Fruit fly (Drosophila melanogaster) whole organism, prepupa: ENCODE data around the gene CG12477.

ENCODE experiments used
- Blimp-1 ChIP-seq: fragments of 200-800 bp; sonication (Bioruptor generic); optimal IDR thresholded peaks from 3 replicates; lab custom pipeline; 2017; ENCODE audit warnings: missing biosample characterization, missing genetic modification characterization, mild to moderate bottlenecking, moderate library complexity, missing genetic modification reagents
- CG10631 ChIP-seq: fragments of 200-800 bp; sonication (Bioruptor generic); optimal IDR thresholded peaks from 2 replicates; lab custom pipeline; 2016; ENCODE audit warnings: missing biosample characterization, missing genetic modification characterization
- CG10669 ChIP-seq: fragments of 200-800 bp; sonication (Bioruptor generic); optimal IDR thresholded peaks from 3 replicates; lab custom pipeline; 2018; ENCODE audit warnings: missing biosample characterization, mild to moderate bottlenecking, missing genetic modification characterization, moderate library complexity
- CG11762 ChIP-seq: fragments of 200-800 bp; sonication (Bioruptor generic); optimal IDR thresholded peaks from 3 replicates; lab custom pipeline; 2016; ENCODE audit warnings: missing biosample characterization, missing genetic modification characterization; ENCODE audit not compliant: insufficient read depth
- CG15336 ChIP-seq: fragments of 200-800 bp; sonication (Bioruptor generic); IDR thresholded peaks from 2 replicates; pipeline ENCODE4 v1.3.6; 2022; ENCODE audit warnings: missing biosample characterization, missing genetic modification characterization
- CG1621 ChIP-seq: fragments of 200-800 bp; sonication (Bioruptor generic); optimal IDR thresholded peaks from 3 replicates; lab custom pipeline; 2018; ENCODE audit warnings: missing biosample characterization, mild to moderate bottlenecking, missing genetic modification characterization
- CG16779 ChIP-seq: fragments of 200-800 bp; sonication (Bioruptor generic); optimal IDR thresholded peaks from 3 replicates; lab custom pipeline; 2017; ENCODE audit warnings: missing biosample characterization, mild to moderate bottlenecking, missing genetic modification characterization
- CG3032 ChIP-seq: fragments of 200-800 bp; optimal IDR thresholded peaks from 2 replicates; lab custom pipeline; 2019; ENCODE audit warnings: missing biosample characterization, mild to moderate bottlenecking, missing genetic modification characterization, moderate library complexity
- CG31627 ChIP-seq: fragments of 200-800 bp; sonication (Bioruptor generic); optimal IDR thresholded peaks from 3 replicates; lab custom pipeline; 2016; ENCODE audit warnings: missing biosample characterization, missing genetic modification characterization
- CG3919 ChIP-seq: fragments of 200-800 bp; sonication (Bioruptor generic); optimal IDR thresholded peaks from 3 replicates; lab custom pipeline; 2016; ENCODE audit warnings: missing biosample characterization, missing genetic modification characterization
- CG6163 ChIP-seq: fragments of 200-800 bp; sonication (Bioruptor generic); IDR thresholded peaks from 3 replicates; pipeline ENCODE4 v1.3.6; 2022; ENCODE audit warnings: missing biosample characterization, missing genetic modification characterization
- CG6276 ChIP-seq: fragments of 200-800 bp; sonication (Bioruptor generic); optimal IDR thresholded peaks from 2 replicates; lab custom pipeline; 2017; ENCODE audit warnings: missing biosample characterization, mild to moderate bottlenecking, missing genetic modification characterization
- CG6792 ChIP-seq: fragments of 200-800 bp; sonication (Bioruptor generic); optimal IDR thresholded peaks from 3 replicates; lab custom pipeline; 2016; ENCODE audit warnings: missing biosample characterization, missing genetic modification characterization
- CG6854 ChIP-seq: fragments of 200-800 bp; sonication (Bioruptor generic); optimal IDR thresholded peaks from 2 replicates; lab custom pipeline; 2017; ENCODE audit warnings: missing biosample characterization, mild to moderate bottlenecking, missing genetic modification characterization
- CG7368 ChIP-seq: fragments of 200-800 bp; sonication (Bioruptor generic); optimal IDR thresholded peaks from 3 replicates; lab custom pipeline; 2016; ENCODE audit warnings: missing biosample characterization, missing genetic modification characterization
- CG8319 ChIP-seq: fragments of 200-800 bp; sonication (Bioruptor generic); optimal IDR thresholded peaks from 3 replicates; lab custom pipeline; 2016; ENCODE audit warnings: missing biosample characterization, missing genetic modification characterization
- CG9139 ChIP-seq: fragments of 200-800 bp; sonication (Bioruptor generic); optimal IDR thresholded peaks from 3 replicates; lab custom pipeline; 2017; ENCODE audit warnings: missing biosample characterization, mild to moderate bottlenecking, missing genetic modification characterization
- Eip78C ChIP-seq: fragments of 200-800 bp; sonication (Bioruptor generic); peaks from one replicate; lab custom pipeline; 2016; ENCODE audit warnings: missing biosample characterization, missing genetic modification characterization
- Eip93F ChIP-seq: fragments of 200-800 bp; sonication (Bioruptor generic); optimal IDR thresholded peaks from 2 replicates; lab custom pipeline; 2016; ENCODE audit warnings: missing biosample characterization, mild to moderate bottlenecking, missing genetic modification characterization
- Ets21C ChIP-seq: fragments of 200-800 bp; sonication (Bioruptor generic); optimal IDR thresholded peaks from 3 replicates; lab custom pipeline; 2016; ENCODE audit warnings: missing biosample characterization, missing genetic modification characterization
- Ets96B ChIP-seq: fragments of 200-800 bp; optimal IDR thresholded peaks from 2 replicates; lab custom pipeline; 2019; ENCODE audit warnings: missing biosample characterization, mild to moderate bottlenecking, missing genetic modification characterization, moderate library complexity
- Gug ChIP-seq: fragments of 200-800 bp; sonication (Bioruptor generic); IDR thresholded peaks from 2 replicates; pipeline ENCODE4 v1.3.6; 2022; ENCODE audit warnings: missing biosample characterization, missing genetic modification characterization
- Hr39 ChIP-seq: fragments of 200-800 bp; sonication (Bioruptor generic); optimal IDR thresholded peaks from 2 replicates; lab custom pipeline; 2016; ENCODE audit warnings: missing biosample characterization, missing genetic modification characterization
- Hr4 ChIP-seq: fragments of 200-800 bp; sonication (Bioruptor generic); optimal IDR thresholded peaks from 3 replicates; lab custom pipeline; 2016; ENCODE audit warnings: missing biosample characterization, missing genetic modification characterization
- Met ChIP-seq: fragments of 200-800 bp; sonication (Bioruptor generic); optimal IDR thresholded peaks from 3 replicates; lab custom pipeline; 2016; ENCODE audit warnings: missing biosample characterization, missing genetic modification characterization
- OdsH ChIP-seq: fragments of 200-800 bp; sonication (Bioruptor generic); optimal IDR thresholded peaks from 3 replicates; lab custom pipeline; 2016; ENCODE audit warnings: missing biosample characterization, missing genetic modification characterization
- Smox ChIP-seq: fragments of 200-800 bp; sonication (Bioruptor generic); optimal IDR thresholded peaks from 3 replicates; lab custom pipeline; 2016; ENCODE audit warnings: missing biosample characterization, missing genetic modification characterization
- Sox102F ChIP-seq: fragments of 200-800 bp; sonication (Bioruptor generic); optimal IDR thresholded peaks from 2 replicates; lab custom pipeline; 2016; ENCODE audit warnings: missing biosample characterization, mild to moderate bottlenecking, missing genetic modification characterization
- Sox14 ChIP-seq: fragments of 200-800 bp; sonication (Bioruptor generic); optimal IDR thresholded peaks from 3 replicates; lab custom pipeline; 2016; ENCODE audit warnings: missing biosample characterization, missing genetic modification characterization
- Sox15 ChIP-seq: fragments of 200-800 bp; sonication (Bioruptor generic); optimal IDR thresholded peaks from 3 replicates; lab custom pipeline; 2016; ENCODE audit warnings: missing biosample characterization, missing genetic modification characterization
- acj6 ChIP-seq: fragments of 200-800 bp; sonication (Bioruptor generic); optimal IDR thresholded peaks from 3 replicates; lab custom pipeline; 2016; ENCODE audit warnings: missing biosample characterization, missing genetic modification characterization
- cyc ChIP-seq: fragments of 200-800 bp; sonication (Bioruptor generic); optimal IDR thresholded peaks from 3 replicates; lab custom pipeline; 2016; ENCODE audit warnings: missing biosample characterization, missing genetic modification characterization
- dsx ChIP-seq: fragments of 200-800 bp; optimal IDR thresholded peaks from 3 replicates; lab custom pipeline; 2019; ENCODE audit warnings: missing biosample characterization, mild to moderate bottlenecking, missing genetic modification characterization, moderate library complexity; ENCODE audit not compliant: poor library complexity, severe bottlenecking
- eg ChIP-seq: fragments of 200-800 bp; sonication (Bioruptor generic); IDR thresholded peaks from 3 replicates; pipeline ENCODE4 v1.3.6; 2022; ENCODE audit warnings: missing biosample characterization, missing genetic modification characterization
- esn ChIP-seq: fragments of 200-800 bp; sonication (Bioruptor generic); optimal IDR thresholded peaks from 2 replicates; lab custom pipeline; 2016; ENCODE audit warnings: missing biosample characterization, mild to moderate bottlenecking, missing genetic modification characterization, moderate library complexity
- fd59A ChIP-seq: fragments of 200-800 bp; sonication (Bioruptor generic); optimal IDR thresholded peaks from 2 replicates; lab custom pipeline; 2017; ENCODE audit warnings: missing biosample characterization, mild to moderate bottlenecking, missing genetic modification characterization, missing genetic modification reagents
- fd85E ChIP-seq: fragments of 200-800 bp; sonication (Bioruptor generic); optimal IDR thresholded peaks from 3 replicates; lab custom pipeline; 2016; ENCODE audit warnings: missing biosample characterization, missing genetic modification characterization
- lz ChIP-seq: fragments of 200-800 bp; sonication (Bioruptor generic); optimal IDR thresholded peaks from 3 replicates; lab custom pipeline; 2016; ENCODE audit warnings: missing biosample characterization, missing genetic modification characterization
- pdm3 ChIP-seq: fragments of 200-800 bp; sonication (Bioruptor generic); optimal IDR thresholded peaks from 3 replicates; lab custom pipeline; 2016; ENCODE audit warnings: missing biosample characterization, missing genetic modification characterization
- salr ChIP-seq, 2 experiments: fragments of 200-800 bp; sonication (Bioruptor generic); optimal IDR thresholded peaks; 3 replicates each; lab custom pipeline; 2016 to 2018; ENCODE audit warnings: missing biosample characterization in 2 of 2, missing genetic modification characterization in 2 of 2, mild to moderate bottlenecking in 1 of 2
- spab ChIP-seq: fragments of 200-800 bp; sonication (Bioruptor generic); optimal IDR thresholded peaks from 2 replicates; lab custom pipeline; 2017; ENCODE audit warnings: missing biosample characterization, mild to moderate bottlenecking, missing genetic modification characterization, missing genetic modification reagents
- ss ChIP-seq, 2 experiments: fragments of 200-800 bp; sonication (Bioruptor generic); optimal IDR thresholded peaks; 2 replicates in 1 of 2; 3 replicates in 1 of 2; lab custom pipeline; 2017 to 2018; ENCODE audit warnings: mild to moderate bottlenecking in 2 of 2, missing biosample characterization in 2 of 2, missing genetic modification characterization in 2 of 2, moderate library complexity in 1 of 2
- svp ChIP-seq: fragments of 200-800 bp; sonication (Bioruptor generic); peaks from one replicate; lab custom pipeline; 2016; ENCODE audit warnings: missing biosample characterization, missing genetic modification characterization
- topi ChIP-seq: fragments of 200-800 bp; sonication (Bioruptor generic); optimal IDR thresholded peaks from 3 replicates; lab custom pipeline; 2016; ENCODE audit warnings: missing biosample characterization, missing genetic modification characterization
- vri ChIP-seq: fragments of 200-800 bp; sonication (Bioruptor generic); optimal IDR thresholded peaks from 3 replicates; lab custom pipeline; 2016; ENCODE audit warnings: missing biosample characterization, mild to moderate bottlenecking, missing genetic modification characterization

The CG12477 gene

DNA sequence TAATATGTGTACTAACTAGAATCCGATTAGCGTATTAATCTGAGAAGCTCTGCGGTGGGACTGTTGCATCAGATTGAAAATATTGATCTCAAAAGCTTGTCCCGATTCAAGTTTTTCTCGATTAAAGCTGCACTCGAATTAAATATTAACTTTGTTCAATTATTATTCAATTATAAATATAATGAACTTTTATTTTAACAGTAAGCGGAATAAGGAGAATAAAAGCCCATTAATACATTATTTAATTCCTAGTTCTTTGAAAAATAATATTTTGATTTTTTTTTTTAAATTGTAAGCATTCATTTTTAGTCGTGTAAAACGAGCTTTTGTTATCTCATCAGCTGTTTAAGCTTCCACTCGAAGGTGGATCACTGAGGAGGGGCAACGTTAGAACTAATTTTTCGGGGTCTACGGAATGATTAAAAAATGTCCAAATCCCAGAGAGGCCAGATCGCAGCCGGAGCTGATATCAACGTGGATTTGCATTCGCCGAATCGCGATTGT is 47.7 kb downstream of the CG12477 start, which contains the start of the genes GNBP2 and GNBP1 (continued):
- peak; percentile 71 for TF ChIP-seq dsx
- peak; percentile 82 for TF ChIP-seq Smox
- TF ChIP-seq CG11762 (GFP tag; lab: Kevin White, UChicago) = peak; percentile 84
- peak; percentile 97 for TF ChIP-seq eg (GFP tag; lab: Robert Waterston, UW)
- peak; percentile 93 for TF ChIP-seq CG3919 (GFP tag; lab: Kevin White, UChicago)
- peak; percentile 90 for TF ChIP-seq svp (GFP tag; lab: Kevin White, UChicago)
- peak; percentile 70 for TF ChIP-seq Sox14 (GFP tag; lab: Kevin White, UChicago)
- TF ChIP-seq Ets96B (tag; lab: Kevin White, UChicago) = peak; percentile 83
- no peak for TF ChIP-seq CG6276 (GFP tag; lab: Kevin White, UChicago)
- peak; percentile 85 for TF ChIP-seq acj6 (GFP tag; lab: Kevin White, UChicago)
- peak; percentile 85 for TF ChIP-seq CG7368 (GFP tag; lab: Kevin White, UChicago)
- peak; percentile 88 for TF ChIP-seq CG6792 (GFP tag; lab: Kevin White, UChicago)
- peak; percentile 64 for TF ChIP-seq Blimp-1 (GFP tag; lab: Kevin White, UChicago)
- TF ChIP-seq CG6163 = peak; percentile 90; the same call in 2 of the 3 replicates
- TF ChIP-seq Ets21C = peak; percentile 51
- no peak for TF ChIP-seq fd85E (GFP tag; lab: Kevin White, UChicago)
- TF ChIP-seq cyc (GFP tag; lab: Kevin White, UChicago) = peak; percentile 85
- no peak for TF ChIP-seq vri (GFP tag; lab: Kevin White, UChicago)
- peak; percentile 84 for TF ChIP-seq CG10669
- TF ChIP-seq salr (GFP tag; optimal IDR thresholded peaks at IDR 0.05; lab: Kevin White, UChicago) = peak in 1 of 2 experiments; percentile 83
- TF ChIP-seq pdm3 = no peak
- TF ChIP-seq Sox15 (GFP tag; lab: Kevin White, UChicago) = peak; percentile 54
- peak; percentile 64 for TF ChIP-seq CG8319 (GFP tag; lab: Kevin White, UChicago)
- TF ChIP-seq CG10631 (GFP tag; lab: Kevin White, UChicago) = peak; percentile 88
- TF ChIP-seq Hr4 (GFP tag; lab: Kevin White, UChicago) = peak; percentile 77
- TF ChIP-seq topi (GFP tag; lab: Kevin White, UChicago) = peak; percentile 88
- no peak for TF ChIP-seq CG16779 (tag; lab: Kevin White, UChicago)
- TF ChIP-seq, all 60 proteins: peak for 49

DNA sequence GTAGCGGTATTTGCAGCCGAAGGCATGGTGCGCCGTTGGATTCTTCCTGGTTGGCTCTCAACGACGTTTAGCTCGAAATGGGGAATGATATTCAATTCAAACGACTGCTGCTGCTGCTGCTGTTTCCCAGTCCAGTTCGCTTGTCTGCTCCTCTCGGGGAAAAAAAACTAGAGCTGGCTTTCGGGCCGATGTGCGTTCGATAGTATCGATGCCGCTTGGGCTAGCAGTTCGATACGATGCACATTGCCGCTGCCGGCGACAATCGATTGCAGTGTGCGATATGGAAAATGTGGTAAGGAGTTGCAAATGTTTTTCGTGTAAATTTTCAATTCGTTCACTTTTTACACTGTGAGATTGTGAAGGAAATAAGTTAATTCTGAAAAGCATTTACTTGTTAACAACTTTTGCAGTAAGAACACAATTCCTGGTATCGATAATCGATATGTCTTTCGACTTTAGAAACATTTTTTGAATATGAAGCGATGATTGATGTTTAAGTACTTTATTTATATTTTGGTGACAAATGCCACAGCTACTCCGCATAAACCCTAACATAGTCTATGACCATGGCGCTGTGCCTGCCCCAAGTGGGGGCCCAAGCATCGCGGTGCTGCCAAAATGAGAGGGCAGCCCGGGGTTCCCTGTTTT is 50.0 kb downstream of the CG12477 start, which contains the start of gene Capr:
TSS of gene Capr (minus strand) at position 339 of the 648 bp plus-strand sequence.
- TF ChIP-seq Gug (GFP tag; lab: Robert Waterston, UW) (no peak), Eip93F (GFP tag; lab: Kevin White, UChicago) (no peak), CG3032 (tag; lab: Kevin White, UChicago) (peak; percentile 29), dsx (peak; percentile 5), CG6854 (peak; percentile 23), CG11762 (GFP tag; lab: Kevin White, UChicago) (no peak), spab (GFP tag; lab: Kevin White, UChicago) (no peak), CG6276 (GFP tag; lab: Kevin White, UChicago) (no peak), svp (GFP tag; lab: Kevin White, UChicago) (peak; percentile 61), CG16779 (tag; lab: Kevin White, UChicago) (no peak), ss (GFP tag; optimal IDR thresholded peaks at IDR 0.05; lab: Kevin White, UChicago) (peak in 1 of 2 experiments; percentile 14), Met (GFP tag; lab: Kevin White, UChicago) (peak; percentile 37), CG1621 (tag; lab: Kevin White, UChicago) (no peak), Hr39 (GFP tag; lab: Kevin White, UChicago) (peak; percentile 19), CG31627 (GFP tag; lab: Kevin White, UChicago) (peak; percentile 45), CG6163 (peak; percentile 43; the same call in 2 of the 3 replicates), cyc (GFP tag; lab: Kevin White, UChicago) (peak; percentile 40), fd59A (no peak), CG6792 (GFP tag; lab: Kevin White, UChicago) (no peak), CG7368 (GFP tag; lab: Kevin White, UChicago) (no peak), Eip78C (GFP tag; lab: Kevin White, UChicago) (peak; percentile 51), Blimp-1 (GFP tag; lab: Kevin White, UChicago) (no peak), salr (GFP tag; optimal IDR thresholded peaks at IDR 0.05; lab: Kevin White, UChicago) (no peak), CG9139 (no peak), pdm3 (no peak), OdsH (GFP tag; lab: Kevin White, UChicago) (peak; percentile 20), esn (GFP tag; lab: Kevin White, UChicago) (peak; percentile 64), CG3919 (GFP tag; lab: Kevin White, UChicago) (peak; percentile 67), fd85E (GFP tag; lab: Kevin White, UChicago) (no peak), lz (GFP tag; lab: Kevin White, UChicago) (peak; percentile 50), topi (GFP tag; lab: Kevin White, UChicago) (peak; percentile 45), Sox102F (GFP tag; lab: Kevin White, UChicago) (no peak), Sox14 (GFP tag; lab: Kevin White, UChicago) (peak; percentile 44), Ets21C (peak; percentile 34), CG15336 (GFP tag; lab: Robert Waterston, UW) (no peak), CG10631 (GFP tag; lab: Kevin White, UChicago) (no peak)
